Worm (Caenorhabditis elegans): ENCODE results near the gene rpn-5.

DNA sequence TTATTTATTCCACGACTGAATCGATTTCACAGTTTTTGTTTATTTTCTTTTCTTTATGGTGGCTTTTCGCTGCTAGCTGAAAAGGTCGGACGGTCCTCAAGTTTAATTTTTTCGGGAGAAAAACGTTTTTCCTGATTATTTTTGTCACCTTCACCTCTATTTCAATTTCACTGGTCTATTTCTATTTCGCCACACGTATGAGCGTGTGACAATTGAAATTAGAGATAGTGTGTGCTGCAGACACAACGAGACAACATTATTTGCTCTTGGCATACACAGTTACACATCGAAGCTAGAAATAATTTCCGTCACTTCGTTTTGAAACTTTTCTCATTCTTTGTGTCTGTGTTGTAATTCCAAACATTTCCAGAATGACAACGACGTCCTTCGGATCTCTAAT is 17.4 kb upstream of the rpn-5 start, which contains the start of gene F41C3.8:
- TF ChIP-seq dao-5 (tag; optimal IDR thresholded peaks at IDR 0.05) = no peak
- TF ChIP-seq W03F9.2 (tag; optimal IDR thresholded peaks at IDR 0.05) = no peak
